Fruit fly (Drosophila melanogaster): ENCODE measurements around the gene Dd.

Dd gene

dm6 chrX:21323171-21323695, 576 bp downstream of the Dd start (continued):
- TF ChIP-seq CG4360 (GFP tag; IDR thresholded peaks at IDR 0.05) (peak; percentile 79), CG18262 (tag; optimal IDR thresholded peaks at IDR 0.05) (no peak), CG14667 (GFP tag; IDR thresholded peaks at IDR 0.05) (no peak), CG6254 (GFP tag; optimal IDR thresholded peaks at IDR 0.05) (no peak), luna (GFP tag; optimal IDR thresholded peaks at IDR 0.05) (no peak), chinmo (GFP tag; IDR thresholded peaks at IDR 0.05; ENCODE audit: partially characterized antibody) (0 out of 4 replicates have a peak, but pooled peaks have one; percentile 23)

dm6 chrX:21322289-21322981, 1.4 kb downstream of the Dd start:
- TF ChIP-seq Drgx (GFP tag; IDR thresholded peaks at IDR 0.05) (no peak), CG5245 (GFP tag; optimal IDR thresholded peaks at IDR 0.05) (no peak), CG6813 (GFP tag; optimal IDR thresholded peaks at IDR 0.05) (no peak), dysf (GFP tag; IDR thresholded peaks at IDR 0.05) (peak; percentile 73; the same call in 2 of the 3 replicates), CG2875 (GFP tag; optimal IDR thresholded peaks at IDR 0.05) (no peak), tx (GFP tag; optimal IDR thresholded peaks at IDR 0.05) (no peak), CG12744 (GFP tag; optimal IDR thresholded peaks at IDR 0.05) (no peak), CG1832 (GFP tag; optimal IDR thresholded peaks at IDR 0.05) (no peak), aop (GFP tag; IDR thresholded peaks at IDR 0.05) (no peak), bsh (GFP tag; optimal IDR thresholded peaks at IDR 0.05) (no peak), Opbp (GFP tag; IDR thresholded peaks at IDR 0.05; ENCODE audit: partially characterized antibody) (no peak), fd64A (GFP tag; optimal IDR thresholded peaks at IDR 0.05) (no peak), CG3847 (GFP tag; IDR thresholded peaks at IDR 0.05) (no peak), Nf-YB (GFP tag; optimal IDR thresholded peaks at IDR 0.05) (no peak), Med (GFP tag) (no peak), sim (GFP tag; IDR thresholded peaks at IDR 0.05) (no peak), CG1233 (GFP tag; optimal IDR thresholded peaks at IDR 0.05) (peak; percentile 56), Hmx (GFP tag; optimal IDR thresholded peaks at IDR 0.05) (no peak), Jarid2 (GFP tag; optimal IDR thresholded peaks at IDR 0.05) (no peak), CG11093 (GFP tag; IDR thresholded peaks at IDR 0.05) (0 out of 3 replicates have a peak, but pooled peaks have one; percentile 41), vvl (GFP tag; IDR thresholded peaks at IDR 0.05) (peak; percentile 46), tgo (GFP tag; IDR thresholded peaks at IDR 0.05) (peak; percentile 46; the same call in 1 of the 3 replicates), rib (GFP tag; IDR thresholded peaks at IDR 0.05) (0 out of 2 replicates have a peak, but pooled peaks have one; percentile 14), CG6254 (GFP tag; optimal IDR thresholded peaks at IDR 0.05) (no peak), CG8924 (tag; optimal IDR thresholded peaks at IDR 0.05) (peak; percentile 19), ERR (GFP tag; optimal IDR thresholded peaks at IDR 0.05) (no peak), schlank (tag; optimal IDR thresholded peaks at IDR 0.05) (no peak), CG32767 (GFP tag; IDR thresholded peaks at IDR 0.05) (no peak), C15 (GFP tag; IDR thresholded peaks at IDR 0.05) (no peak), hth (optimal IDR thresholded peaks at IDR 0.05) (no peak), CG5180 (GFP tag; optimal IDR thresholded peaks at IDR 0.05) (no peak), CG18262 (tag; optimal IDR thresholded peaks at IDR 0.05) (peak; percentile 74), pan (optimal IDR thresholded peaks at IDR 0.05) (no peak), pan (GFP tag; optimal IDR thresholded peaks at IDR 0.05 in 1 of 2, IDR thresholded peaks at IDR 0.05 in 1 of 2) (no peak), chm (GFP tag; IDR thresholded peaks at IDR 0.05) (no peak), wek (GFP tag; optimal IDR thresholded peaks at IDR 0.05) (no peak), CG4820 (GFP tag; optimal IDR thresholded peaks at IDR 0.05) (peak; percentile 14), CG1792 (GFP tag; optimal IDR thresholded peaks at IDR 0.05) (no peak), trem (tag; optimal IDR thresholded peaks at IDR 0.05) (peak; percentile 13), dm (GFP tag; optimal IDR thresholded peaks at IDR 0.05) (no peak), Abd-B (GFP tag; optimal IDR thresholded peaks at IDR 0.05) (no peak), CG12769 (tag; optimal IDR thresholded peaks at IDR 0.05) (no peak), Vsx1 (GFP tag; optimal IDR thresholded peaks at IDR 0.05) (no peak), ATbp (GFP tag; optimal IDR thresholded peaks at IDR 0.05) (no peak)

All from whole organism, embryonic.